Worm (Caenorhabditis elegans): ENCODE data around the gene pfd-1.
A peak's percentile ranks its signal among the peaks of the same experiment; 100 is the strongest.

The pfd-1 gene

DNA sequence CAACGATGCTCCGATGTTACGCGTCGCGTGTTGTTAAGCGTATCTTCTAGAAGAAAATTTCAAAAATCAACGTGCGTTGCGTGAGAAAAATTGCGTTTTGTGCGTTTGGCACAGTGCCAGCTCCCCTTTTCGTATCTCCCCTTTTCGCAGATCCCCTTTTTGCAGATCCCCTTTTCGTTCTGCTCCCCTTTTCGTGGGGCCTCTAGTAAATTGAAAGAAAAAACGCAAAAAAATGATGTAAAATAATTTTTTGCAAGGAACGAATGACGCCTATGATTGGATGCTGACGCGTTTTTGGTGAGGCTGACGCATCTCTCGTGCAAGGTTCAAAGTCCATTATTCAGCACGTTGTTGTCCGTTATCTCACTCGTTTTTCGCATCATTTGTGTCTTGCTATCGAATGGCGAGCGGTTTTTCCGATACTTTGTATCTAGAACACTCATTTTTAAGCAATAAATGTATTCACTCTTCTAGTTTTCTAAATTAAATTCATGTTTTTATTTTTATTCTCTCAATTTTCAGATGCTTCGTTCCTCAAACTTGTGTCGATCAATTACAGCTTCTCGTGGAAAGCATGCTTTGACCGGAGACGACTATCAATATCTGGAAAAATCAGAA, 29.3 kb downstream of the pfd-1 start, which contains the start of gene cpt-2 (continued):
- TF ChIP-seq ztf-11 (tag; optimal IDR thresholded peaks at IDR 0.05) (peak in 1 of 2 experiments; percentile 69), hpl-2 (GFP tag; optimal IDR thresholded peaks at IDR 0.05) (peak; percentile 66), lin-13 (GFP tag; optimal IDR thresholded peaks at IDR 0.05) (peak; percentile 84), pax-3 (tag; optimal IDR thresholded peaks at IDR 0.05) (peak; percentile 72), efl-1 (optimal IDR thresholded peaks at IDR 0.05) (peak; percentile 81 to 86), efl-1 (GFP tag; optimal IDR thresholded peaks at IDR 0.05 in 1 of 2) (peak; percentile 80 to 98), aha-1 (tag; optimal IDR thresholded peaks at IDR 0.05) (peak; percentile 16), swsn-7 (tag; optimal IDR thresholded peaks at IDR 0.05) (peak; percentile 91), ceh-88 (GFP tag; IDR thresholded peaks at IDR 0.05) (peak; percentile 78), lir-3 (tag; optimal IDR thresholded peaks at IDR 0.05; ENCODE audit: poor library complexity) (peak; percentile 81)

DNA sequence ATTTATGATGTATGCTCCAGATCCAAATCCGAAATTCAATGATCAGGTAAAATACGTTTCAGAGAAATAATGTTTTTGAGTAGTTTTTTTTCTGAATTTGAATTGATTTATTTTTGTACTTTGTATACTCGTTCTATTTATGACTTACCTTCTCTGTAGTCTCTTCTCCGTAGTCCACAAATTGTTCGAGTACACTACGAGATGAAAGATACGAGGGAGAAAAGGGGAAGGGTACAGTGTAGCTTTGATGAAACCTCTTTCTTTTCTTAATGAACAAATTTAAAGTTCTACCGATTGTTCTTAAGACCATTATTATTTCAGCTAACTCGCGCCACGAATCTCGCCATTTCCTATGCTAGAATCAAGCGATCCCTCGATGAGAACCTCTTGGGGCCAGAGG, 30.2 kb downstream of the pfd-1 start:
- no peak for TF ChIP-seq nhr-11 (tag; optimal IDR thresholded peaks at IDR 0.05)
- TF ChIP-seq mep-1 (tag; optimal IDR thresholded peaks at IDR 0.05), result peak; percentile 4

- no peak for TF ChIP-seq ztf-11 (tag; optimal IDR thresholded peaks at IDR 0.05)
- no peak for TF ChIP-seq efl-1 (optimal IDR thresholded peaks at IDR 0.05)
- peak in 1 of 2 experiments; percentile 14 for TF ChIP-seq efl-1 (GFP tag; optimal IDR thresholded peaks at IDR 0.05 in 1 of 2)
- TF ChIP-seq mab-9 (GFP tag; IDR thresholded peaks at IDR 0.05), result no peak
- TF ChIP-seq elt-2 (tag; optimal IDR thresholded peaks at IDR 0.05), result peak; percentile 49
Observed at ce11 chrIV:11183013-11183412, 33.1 kb downstream of the pfd-1 start, which contains the start of gene prx-14. prx-14 (plus strand) TSS chrIV:11183132.

ce11 chrIV:11183991-11184390, 34.1 kb downstream of the pfd-1 start, which contains the start of gene nuaf-3:
nuaf-3 (plus strand) TSS chrIV:11184291.
- TF ChIP-seq sptf-1 (tag; optimal IDR thresholded peaks at IDR 0.05), result no peak

ce11 chrIV:11186729-11187128, 36.8 kb downstream of the pfd-1 start, which contains the start of gene sdz-27:
sdz-27 (plus strand) TSS chrIV:11187029.
- no peak for TF ChIP-seq nhr-77 (tag; optimal IDR thresholded peaks at IDR 0.05)

DNA sequence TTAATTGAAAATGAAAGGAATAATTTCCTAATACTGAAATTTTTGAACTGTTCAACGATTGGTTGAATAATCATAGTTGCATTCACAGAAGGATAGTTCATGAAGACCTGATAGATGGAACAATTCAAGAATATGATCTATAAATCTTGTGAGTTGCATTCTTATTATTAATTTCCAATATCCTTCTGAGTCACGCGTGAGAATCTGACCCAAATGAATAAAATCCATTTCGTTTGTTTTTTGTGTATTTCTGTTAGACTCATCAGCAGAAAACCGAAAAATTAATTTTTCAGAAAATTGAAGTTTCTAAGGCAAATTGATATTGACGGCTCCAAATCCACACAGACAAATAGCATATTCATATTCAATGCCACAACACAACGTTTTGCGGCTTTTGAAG, 39.5 kb downstream of the pfd-1 start, which contains the start of gene fbxb-79:
Gene fbxb-79, minus strand, starts transcription at position 101 of the 400 bp plus-strand sequence.
- TF ChIP-seq nhr-237 (tag; optimal IDR thresholded peaks at IDR 0.05), result no peak
- no peak for TF ChIP-seq alr-1 (tag; optimal IDR thresholded peaks at IDR 0.05; ENCODE audit: borderline replicate concordance)
- no peak for TF ChIP-seq sox-4 (tag; optimal IDR thresholded peaks at IDR 0.05)
- TF ChIP-seq mab-9 (GFP tag; IDR thresholded peaks at IDR 0.05), result no peak
- no peak for TF ChIP-seq F16B12.6 (tag; optimal IDR thresholded peaks at IDR 0.05)
- no peak for TF ChIP-seq egl-27 (tag; optimal IDR thresholded peaks at IDR 0.05)
- TF ChIP-seq fkh-4 (tag; optimal IDR thresholded peaks at IDR 0.05; ENCODE audit: borderline replicate concordance), result no peak
- TF ChIP-seq pag-3 (tag; optimal IDR thresholded peaks at IDR 0.05; ENCODE audit: borderline replicate concordance, insufficient read depth), result no peak
- TF ChIP-seq lin-14 (GFP tag; optimal IDR thresholded peaks at IDR 0.05), result no peak
- no peak for TF ChIP-seq snpc-4 (tag; optimal IDR thresholded peaks at IDR 0.05)
- TF ChIP-seq mep-1 (tag; optimal IDR thresholded peaks at IDR 0.05), result no peak
- no peak for TF ChIP-seq unc-98 (GFP tag; IDR thresholded peaks at IDR 0.05)
- TF ChIP-seq nhr-84 (tag; optimal IDR thresholded peaks at IDR 0.05), result no peak
- TF ChIP-seq sup-37 (GFP tag; optimal IDR thresholded peaks at IDR 0.05), result no peak
- TF ChIP-seq mdl-1 (tag; optimal IDR thresholded peaks at IDR 0.05), result no peak

- TF ChIP-seq rnt-1 (tag; optimal IDR thresholded peaks at IDR 0.05) (peak; percentile 2), isw-1 (GFP tag; IDR thresholded peaks at IDR 0.05) (peak; percentile 15; the same call in 1 of the 2 replicates)
Observed at ce11 chrIV:11198983-11199382, 49.1 kb downstream of the pfd-1 start, which contains the start of gene R07H5.16. R07H5.16 (plus strand) TSS chrIV:11199330.

All from whole organism, L1 larva.